Fruit fly (Drosophila melanogaster) whole organism, embryonic: ENCODE results near the gene CG4438.

Source experiments
- CG14860 ChIP-seq: fragments of 200-800 bp; sonication (Bioruptor generic); IDR thresholded peaks from 3 replicates; pipeline ENCODE4 v1.3.6; 2022; ENCODE audit warnings: missing biosample characterization, missing genetic modification characterization; ENCODE audit not compliant: partially characterized antibody
- CG4360 ChIP-seq: fragments of 200-800 bp; sonication (Bioruptor generic); IDR thresholded peaks from 2 replicates; pipeline ENCODE4 v1.3.6; 2022; ENCODE audit warnings: missing biosample characterization, missing genetic modification characterization
- CG4730 ChIP-seq: fragments of 200-800 bp; sonication (Bioruptor generic); IDR thresholded peaks from 2 replicates; pipeline ENCODE4 v1.3.6; 2022; ENCODE audit warnings: missing biosample characterization, missing genetic modification characterization
- CG6765 ChIP-seq: fragments of 200-800 bp; sonication (Bioruptor generic); optimal IDR thresholded peaks from 3 replicates; lab custom pipeline; 2017; ENCODE audit warnings: missing biosample characterization, mild to moderate bottlenecking, missing genetic modification characterization
- NfI ChIP-seq: fragments of 200-800 bp; sonication (Bioruptor generic); optimal IDR thresholded peaks from 3 replicates; lab custom pipeline; 2018; ENCODE audit warnings: missing biosample characterization, mild to moderate bottlenecking, missing genetic modification characterization, moderate library complexity
- kni ChIP-seq: fragments of 200-800 bp; sonication (Bioruptor generic); optimal IDR thresholded peaks from 3 replicates; lab custom pipeline; 2017; ENCODE audit warnings: mild to moderate bottlenecking, missing biosample characterization, missing genetic modification reagents, missing genetic modification characterization
- ttk ChIP-seq: fragments of 200-800 bp; sonication (Bioruptor generic); IDR thresholded peaks from 2 replicates; pipeline ENCODE4 v2.1.2; 2022; ENCODE audit warnings: missing biosample characterization, missing genetic modification characterization

DNA sequence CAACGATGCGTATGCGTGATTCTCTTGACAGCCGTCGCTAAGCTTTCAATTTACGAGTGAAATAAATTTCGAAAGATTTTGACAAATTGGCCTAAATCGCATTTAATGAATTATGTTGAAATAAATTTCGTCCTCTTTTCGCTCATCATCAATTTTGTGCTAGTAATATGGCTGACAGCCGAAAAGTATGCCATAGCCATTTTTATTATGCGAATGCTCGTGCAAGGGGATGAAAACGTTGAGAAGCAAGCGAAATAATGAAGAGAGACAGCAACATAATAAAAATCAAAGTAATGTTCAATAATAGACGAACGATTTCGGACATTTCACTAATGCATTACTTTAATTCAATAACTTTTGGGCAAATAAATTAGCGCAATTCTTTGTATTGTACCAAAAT lies 11.5 kb downstream of the CG4438 start:
- TF ChIP-seq CG6765 (GFP tag; lab: Kevin White, UChicago) (no peak), ttk (GFP tag; lab: Robert Waterston, UW) (no peak), CG4360 (no peak), NfI (GFP tag; lab: Kevin White, UChicago) (no peak), CG4730 (GFP tag; lab: Robert Waterston, UW) (no peak), CG14860 (GFP tag; lab: Robert Waterston, UW) (no peak), kni (GFP tag; lab: Kevin White, UChicago) (no peak)
